Fruit fly (Drosophila melanogaster) whole organism, wandering third instar larva: ENCODE measurements around the gene CG34248.

Experiments used
- Abd-B ChIP-seq: fragments of >200 bp; optimal IDR thresholded peaks from 2 replicates; lab custom pipeline; 2017; ENCODE audit warnings: missing biosample characterization, missing genetic modification characterization
- Hr78 ChIP-seq: fragments of >200 bp; optimal IDR thresholded peaks from 2 replicates; lab custom pipeline; 2017; ENCODE audit warnings: missing biosample characterization, missing genetic modification characterization
- Hr83 ChIP-seq: fragments of 200-300 bp; sonication (Bioruptor generic); optimal IDR thresholded peaks from 2 replicates; lab custom pipeline; 2016; ENCODE audit warnings: missing biosample characterization, mild to moderate bottlenecking, missing genetic modification characterization, moderate library complexity; ENCODE audit not compliant: poor library complexity, severe bottlenecking
- Jra ChIP-seq: sonication (Bioruptor generic); optimal IDR thresholded peaks from 2 replicates; lab custom pipeline; 2016; ENCODE audit warnings: missing biosample characterization, missing genetic modification characterization
- Mio ChIP-seq: sonication (Bioruptor generic); optimal IDR thresholded peaks from 2 replicates; lab custom pipeline; 2016; ENCODE audit warnings: missing biosample characterization, missing genetic modification characterization
- Myc ChIP-seq: fragments of >200 bp; optimal IDR thresholded peaks from 2 replicates; lab custom pipeline; 2017
- OdsH ChIP-seq: fragments of 200-800 bp; sonication (Bioruptor generic); optimal IDR thresholded peaks from 2 replicates; lab custom pipeline; 2016; ENCODE audit warnings: missing biosample characterization, mild to moderate bottlenecking, missing genetic modification characterization
- br ChIP-seq: fragments of 200-800 bp; sonication (Bioruptor generic); optimal IDR thresholded peaks from 2 replicates; lab custom pipeline; 2016; ENCODE audit warnings: missing biosample characterization, missing genetic modification characterization
- fru ChIP-seq: fragments of 200-800 bp; sonication (Bioruptor generic); optimal IDR thresholded peaks from 3 replicates; lab custom pipeline; 2016; ENCODE audit warnings: missing biosample characterization, mild to moderate bottlenecking, missing genetic modification characterization
- lola ChIP-seq: fragments of >200 bp; optimal IDR thresholded peaks from 2 replicates; lab custom pipeline; 2017; ENCODE audit warnings: missing biosample characterization, missing genetic modification characterization
- pan ChIP-seq: fragments of >200 bp; optimal IDR thresholded peaks from 2 replicates; lab custom pipeline; 2017
- psq ChIP-seq: fragments of 200-800 bp; sonication (Bioruptor generic); optimal IDR thresholded peaks from 3 replicates; lab custom pipeline; 2017; ENCODE audit warnings: missing biosample characterization, mild to moderate bottlenecking, missing genetic modification characterization, moderate library complexity
- sv ChIP-seq: fragments of 200-800 bp; sonication (Bioruptor generic); optimal IDR thresholded peaks from 3 replicates; lab custom pipeline; 2016; ENCODE audit warnings: missing biosample characterization, missing genetic modification characterization
- woc ChIP-seq: sonication (Bioruptor generic); optimal IDR thresholded peaks from 2 replicates; lab custom pipeline; 2016; ENCODE audit warnings: missing biosample characterization, mild to moderate bottlenecking, missing genetic modification characterization

DNA sequence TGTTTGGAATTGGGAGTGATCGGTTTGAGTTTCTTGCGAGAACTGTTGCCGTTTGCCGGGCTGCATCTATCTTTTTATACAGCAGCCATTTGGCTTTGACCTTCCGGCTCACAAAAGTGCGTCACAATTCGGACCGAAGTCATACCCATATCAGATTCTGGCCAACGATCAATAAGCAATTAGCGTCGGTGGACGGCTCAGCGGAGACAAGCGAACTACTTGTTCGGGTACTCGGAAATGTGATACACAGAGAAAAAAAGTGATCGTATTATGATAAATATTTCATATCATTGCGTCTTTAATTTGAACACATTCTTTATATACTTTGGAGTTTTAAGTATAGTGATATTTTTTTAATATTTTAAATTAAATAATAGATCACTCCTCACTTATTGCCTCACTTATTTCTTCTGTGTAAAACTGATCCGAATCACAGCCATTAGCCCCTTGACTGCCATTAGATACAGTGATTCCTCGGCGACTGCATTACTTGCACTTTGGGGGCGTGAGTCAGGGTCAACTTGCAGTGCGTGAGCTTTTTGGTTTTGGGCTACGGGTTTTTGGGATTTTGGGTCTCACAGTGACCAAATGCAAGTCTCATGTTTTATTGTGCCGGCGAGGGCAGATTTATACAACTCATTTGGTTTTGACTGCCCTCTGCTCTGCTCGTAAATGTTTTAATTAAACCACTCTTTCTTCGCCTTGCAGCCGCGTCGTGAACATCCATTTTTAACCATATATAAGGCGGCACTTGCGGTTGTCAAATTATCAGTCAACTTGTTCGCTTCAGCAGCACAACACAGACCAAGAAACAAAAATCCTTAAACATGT is 35.3 kb upstream of the CG34248 start, which contains the start of the genes CG13043 and CG13063:
- TF ChIP-seq fru (GFP tag; lab: Kevin White, UChicago) (no peak), Mio (GFP tag; lab: Kevin White, UChicago) (no peak), woc (GFP tag; lab: Kevin White, UChicago) (no peak), Abd-B (GFP tag; lab: Kevin White, UChicago) (no peak), psq (no peak), Myc (no peak), pan (lab: Kevin White, UChicago) (no peak), br (GFP tag; lab: Kevin White, UChicago) (no peak), Jra (no peak), OdsH (GFP tag; lab: Kevin White, UChicago) (no peak), lola (no peak), sv (GFP tag; lab: Kevin White, UChicago) (no peak), Hr78 (GFP tag; lab: Kevin White, UChicago) (no peak), Hr83 (GFP tag; lab: Kevin White, UChicago) (no peak)
